Worm (Caenorhabditis elegans) whole organism, L4 larva: ENCODE data around the gene D1044.6.

Source experiments
- D1046.2 ChIP-seq: fragments of 200-800 bp; sonication (Bioruptor generic); IDR thresholded peaks from 2 replicates; pipeline ENCODE4 v1.3.6; 2022; ENCODE audit warnings: missing genetic modification characterization, missing compliant biosample characterization
- F49E8.2 ChIP-seq: sonication (generic microtip); optimal IDR thresholded peaks from 2 replicates; lab custom pipeline; 2016; ENCODE audit warnings: missing compliant biosample characterization, mild to moderate bottlenecking, missing genetic modification characterization, borderline replicate concordance
- T26A8.4 ChIP-seq: fragments of 200-800 bp; sonication (Bioruptor generic); IDR thresholded peaks from 2 replicates; pipeline ENCODE4 v1.3.6; 2022; ENCODE audit warnings: missing genetic modification characterization, missing compliant biosample characterization
- attf-4 ChIP-seq: sonication (generic microtip); optimal IDR thresholded peaks from 3 replicates; lab custom pipeline; 2017; ENCODE audit warnings: missing biosample characterization, missing genetic modification characterization
- ceh-28 ChIP-seq: fragments of 150-350 bp; optimal IDR thresholded peaks from 2 replicates; lab custom pipeline; 2014; ENCODE audit warnings: missing biosample characterization, missing genetic modification reagents, missing genetic modification characterization
- ceh-82 ChIP-seq: sonication (generic microtip); optimal IDR thresholded peaks from 2 replicates; lab custom pipeline; 2017; ENCODE audit warnings: missing biosample characterization, missing genetic modification characterization
- daf-12 ChIP-seq: fragments of 150-350 bp; optimal IDR thresholded peaks from 2 replicates; lab custom pipeline; 2014; ENCODE audit warnings: missing biosample characterization, missing genetic modification reagents, missing genetic modification characterization
- daf-16 ChIP-seq, 3 experiments: sonication (generic microtip); optimal IDR thresholded peaks; 2 replicates each; lab custom pipeline; 2016 to 2017; ENCODE audit warnings: missing genetic modification characterization in 3 of 3, missing genetic modification reagents in 3 of 3, mild to moderate bottlenecking in 2 of 3, missing compliant biosample characterization in 2 of 3, missing biosample characterization in 1 of 3, moderate library complexity in 1 of 3
- daf-19 ChIP-seq: fragments of 200-800 bp; sonication (Bioruptor generic); conservative IDR thresholded peaks from 2 replicates; pipeline ENCODE4 v1.3.6; 2022; ENCODE audit warnings: missing genetic modification characterization, missing compliant biosample characterization
- dmd-6 ChIP-seq: fragments of 200-800 bp; sonication (Bioruptor generic); IDR thresholded peaks from 2 replicates; pipeline ENCODE4 v1.3.6; 2022; ENCODE audit warnings: missing genetic modification reagents, missing genetic modification characterization, missing compliant biosample characterization
- dmd-8 ChIP-seq: fragments of 200-800 bp; sonication (Bioruptor generic); IDR thresholded peaks from 2 replicates; pipeline ENCODE4 v1.3.6; 2022; ENCODE audit warnings: missing genetic modification characterization, missing compliant biosample characterization
- duxl-1 ChIP-seq: sonication (generic microtip); optimal IDR thresholded peaks from 2 replicates; lab custom pipeline; 2016; ENCODE audit warnings: mild to moderate bottlenecking, missing genetic modification characterization, moderate library complexity, missing compliant biosample characterization; ENCODE audit not compliant: poor library complexity
- gei-8 ChIP-seq: fragments of 200-800 bp; sonication (Bioruptor generic); optimal IDR thresholded peaks from 2 replicates; lab custom pipeline; 2018; ENCODE audit warnings: mild to moderate bottlenecking, missing genetic modification characterization, missing compliant biosample characterization
- hlh-11 ChIP-seq: fragments of 200-800 bp; sonication (Bioruptor generic); optimal IDR thresholded peaks from 2 replicates; lab custom pipeline; 2018; ENCODE audit warnings: mild to moderate bottlenecking, missing genetic modification characterization, missing compliant biosample characterization
- hmg-1.1 ChIP-seq: fragments of 200-800 bp; sonication (Bioruptor generic); IDR thresholded peaks from 2 replicates; pipeline ENCODE4 v1.3.6; 2022; ENCODE audit warnings: missing genetic modification reagents, missing genetic modification characterization, missing compliant biosample characterization
- lin-13 ChIP-seq: fragments of 150-350 bp; optimal IDR thresholded peaks from 2 replicates; lab custom pipeline; 2014; ENCODE audit warnings: missing biosample characterization, missing genetic modification reagents, missing genetic modification characterization
- lin-15B ChIP-seq: fragments of 150-350 bp; sonication (generic microtip); optimal IDR thresholded peaks from 3 replicates; lab custom pipeline; 2014; ENCODE audit warnings: missing biosample characterization, missing genetic modification characterization
- madf-5 ChIP-seq, 2 experiments: fragments of 200-800 bp; sonication (Bioruptor generic); IDR thresholded peaks; 2 replicates each; pipeline ENCODE4 v1.3.6; 2022; ENCODE audit warnings: missing compliant biosample characterization in 2 of 2, missing genetic modification characterization in 2 of 2
- mes-2 ChIP-seq: sonication (generic microtip); optimal IDR thresholded peaks from 2 replicates; lab custom pipeline; 2016; ENCODE audit warnings: missing genotype, mild to moderate bottlenecking, missing genetic modification characterization, missing compliant biosample characterization; ENCODE audit not compliant: poor library complexity, severe bottlenecking
- nhr-11 ChIP-seq: fragments of 150-350 bp; optimal IDR thresholded peaks from 2 replicates; lab custom pipeline; 2014; ENCODE audit warnings: missing biosample characterization, missing genetic modification characterization
- nhr-25 ChIP-seq: sonication (generic microtip); optimal IDR thresholded peaks from 2 replicates; lab custom pipeline; 2017; ENCODE audit warnings: missing genetic modification characterization, mild to moderate bottlenecking, missing compliant biosample characterization, antibody characterized with exemption, moderate library complexity, borderline replicate concordance; ENCODE audit not compliant: insufficient read depth
- nhr-41 ChIP-seq: fragments of 200-800 bp; sonication (Bioruptor generic); IDR thresholded peaks from 2 replicates; pipeline ENCODE4 v1.3.6; 2022; ENCODE audit warnings: missing genetic modification reagents, missing genetic modification characterization, missing compliant biosample characterization
- nhr-76 ChIP-seq: fragments of 150-350 bp; optimal IDR thresholded peaks from 2 replicates; lab custom pipeline; 2014; ENCODE audit warnings: missing biosample characterization, missing genetic modification characterization
- spr-3 ChIP-seq: fragments of 200-800 bp; sonication (Bioruptor generic); optimal IDR thresholded peaks from 2 replicates; lab custom pipeline; 2018; ENCODE audit warnings: mild to moderate bottlenecking, missing genetic modification characterization, missing compliant biosample characterization
- ztf-11 ChIP-seq: fragments of 150-350 bp; optimal IDR thresholded peaks from 2 replicates; lab custom pipeline; 2014; ENCODE audit warnings: missing biosample characterization, missing genetic modification characterization

The D1044.6 gene

DNA sequence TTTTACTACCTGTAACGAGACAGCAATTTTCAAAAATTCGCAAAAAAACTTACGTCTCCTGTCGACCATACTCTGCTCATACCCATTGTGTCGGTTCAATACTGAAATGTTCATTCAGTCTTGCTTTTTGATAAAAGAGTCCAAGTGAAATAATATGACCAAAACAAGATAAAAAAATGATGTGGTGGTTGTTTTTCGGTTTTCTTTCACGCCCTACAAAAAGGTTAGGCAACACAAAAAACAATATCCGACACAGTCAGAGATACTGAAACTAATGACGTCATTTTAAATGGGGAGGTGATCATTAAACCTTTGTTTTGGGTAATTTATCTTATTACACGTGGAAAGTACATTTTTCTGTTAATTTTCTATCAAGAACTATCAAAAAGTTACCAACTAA lies 47.8 kb downstream of the D1044.6 start, which contains the start of gene R02F2.8:
R02F2.8 (minus strand) TSS at position 101 of the 400 bp plus-strand sequence.
- TF ChIP-seq ztf-11 (tag; lab: Kevin White, UChicago) (no peak), dmd-8 (no peak), lin-13 (GFP tag; lab: Kevin White, UChicago) (no peak), D1046.2 (GFP tag; lab: Robert Waterston, UW) (no peak), nhr-41 (GFP tag; lab: Robert Waterston, UW) (no peak), daf-12 (tag; lab: Kevin White, UChicago) (no peak), nhr-11 (tag; lab: Kevin White, UChicago) (no peak), T26A8.4 (GFP tag; lab: Robert Waterston, UW) (no peak), lin-15B (no peak), hmg-1.1 (GFP tag; lab: Robert Waterston, UW) (no peak), daf-19 (GFP tag; lab: Robert Waterston, UW) (no peak), madf-5 (GFP tag; IDR thresholded peaks at IDR 0.05; lab: Robert Waterston, UW) (no peak), hlh-11 (tag; lab: Kevin White, UChicago) (no peak), F49E8.2 (tag; lab: Kevin White, UChicago) (no peak), attf-4 (tag; lab: Kevin White, UChicago) (no peak), nhr-25 (tag; lab: Kevin White, UChicago) (no peak), dmd-6 (GFP tag; lab: Robert Waterston, UW) (no peak), nhr-76 (no peak), daf-16 (GFP tag; optimal IDR thresholded peaks at IDR 0.05; lab: Kevin White, UChicago) (no peak), daf-16 (tag; optimal IDR thresholded peaks at IDR 0.05; lab: Kevin White, UChicago) (no peak), ceh-28 (no peak)

ce11 chrIII:5487087-5487603 lies 55.8 kb downstream of the D1044.6 start, which contains the start of gene osg-1:
osg-1 (plus strand) TSS chrIII:5487553.
- TF ChIP-seq spr-3 (GFP tag; lab: Kevin White, UChicago) (no peak), ceh-82 (tag; lab: Kevin White, UChicago) (no peak), mes-2 (tag; lab: Kevin White, UChicago) (no peak), duxl-1 (tag; lab: Kevin White, UChicago) (no peak)
- TF ChIP-seq, all 104 proteins: peak for 0

- TF ChIP-seq gei-8 (GFP tag; lab: Kevin White, UChicago): no peak
Measured at ce11 chrIII:5486345-5486744, 56.6 kb downstream of the D1044.6 start.
